Worm (Caenorhabditis elegans): ENCODE measurements around the gene nduc-2.

nduc-2 gene

ce11 chrIII:2814919-2815554 lies 28.4 kb downstream of the nduc-2 start, which contains the start of gene tufm-1 (continued):
- TF ChIP-seq set-16 (GFP tag; IDR thresholded peaks at IDR 0.05) (no peak), lin-1 (GFP tag; IDR thresholded peaks at IDR 0.05) (no peak), mep-1 (tag; optimal IDR thresholded peaks at IDR 0.05) (peak; percentile 8), lin-38 (GFP tag; IDR thresholded peaks at IDR 0.05) (peak; percentile 75)

- peak; percentile 56 for TF ChIP-seq aha-1 (tag)
- peak in 1 of 2 experiments; percentile 41 for TF ChIP-seq lsy-2 (tag; optimal IDR thresholded peaks at IDR 0.05)
- peak; percentile 13 for TF ChIP-seq nhr-28 (tag; optimal IDR thresholded peaks at IDR 0.05)
- no peak for TF ChIP-seq ceh-82 (tag; optimal IDR thresholded peaks at IDR 0.05)
- peak; percentile 80 for TF ChIP-seq hlh-30 (tag; optimal IDR thresholded peaks at IDR 0.05; ENCODE audit: insufficient read depth)
- no peak for TF ChIP-seq T20F7.1 (GFP tag; optimal IDR thresholded peaks at IDR 0.05)
- 0 out of 2 replicates have a peak, but pooled peaks have one; percentile 14 for TF ChIP-seq hmg-1.1 (GFP tag; IDR thresholded peaks at IDR 0.05)
These were observed 29.7 kb downstream of the nduc-2 start for ce11 chrIII:2816205-2816923.

- peak; percentile 65 for TF ChIP-seq aha-1 (tag)
- no peak for TF ChIP-seq zfp-3 (GFP tag; conservative IDR thresholded peaks at IDR 0.05)
These were observed 31.2 kb downstream of the nduc-2 start for ce11 chrIII:2817847-2818246.

- no peak for TF ChIP-seq Y5F2A.4 (GFP tag; optimal IDR thresholded peaks at IDR 0.05)
These were observed 32.3 kb downstream of the nduc-2 start, which contains the start of gene pipp-4P for ce11 chrIII:2818980-2819379. Gene pipp-4P (plus strand): TSS chrIII:2819280.

- TF ChIP-seq aha-1 (tag) (peak; percentile 29), skn-1 (tag; optimal IDR thresholded peaks at IDR 0.05) (no peak)
These were observed 40.1 kb downstream of the nduc-2 start, which contains the start of gene Y71H2AM.1 for ce11 chrIII:2826770-2827169. Gene Y71H2AM.1 (plus strand): TSS chrIII:2827070.

ce11 chrIII:2832483-2832882 lies 45.8 kb downstream of the nduc-2 start, which contains the start of gene Y71H2AM.29:
Gene Y71H2AM.29 (plus strand): TSS chrIII:2832783.
- TF ChIP-seq zag-1 (tag; optimal IDR thresholded peaks at IDR 0.05) (no peak), set-16 (GFP tag; IDR thresholded peaks at IDR 0.05) (no peak), nhr-25 (tag; optimal IDR thresholded peaks at IDR 0.05; ENCODE audit: borderline replicate concordance, insufficient read depth) (no peak), snpc-1.2 (GFP tag; IDR thresholded peaks at IDR 0.05) (no peak), rbr-2 (tag; optimal IDR thresholded peaks at IDR 0.05) (no peak), fkh-10 (GFP tag; optimal IDR thresholded peaks at IDR 0.05) (no peak), cey-2 (tag; optimal IDR thresholded peaks at IDR 0.05; ENCODE audit: borderline replicate concordance, insufficient read depth) (no peak), daf-12 (tag; optimal IDR thresholded peaks at IDR 0.05) (no peak), madf-5 (GFP tag; IDR thresholded peaks at IDR 0.05) (no peak), hlh-11 (tag; optimal IDR thresholded peaks at IDR 0.05) (no peak), nhr-102 (tag; optimal IDR thresholded peaks at IDR 0.05) (no peak), Y105C5A.15 (GFP tag; IDR thresholded peaks at IDR 0.05) (no peak), hif-1 (tag; optimal IDR thresholded peaks at IDR 0.05) (no peak), F26F4.8 (GFP tag; conservative IDR thresholded peaks at IDR 0.05) (no peak), ctbp-1 (GFP tag; IDR thresholded peaks at IDR 0.05) (no peak), fos-1 (tag; optimal IDR thresholded peaks at IDR 0.05) (no peak), nhr-42 (GFP tag; IDR thresholded peaks at IDR 0.05) (no peak)
